Fruit fly (Drosophila melanogaster): ENCODE measurements around the gene ush.

Gene ush

dm6 chr2L:576559-577184 lies 100.7 kb downstream of the ush start, which contains the start of gene Ptth:
Gene Ptth, minus strand, starts transcription at chr2L:576896.
- TF ChIP-seq Rx (GFP tag; IDR thresholded peaks at IDR 0.05) (no peak), jumu (GFP tag; optimal IDR thresholded peaks at IDR 0.05) (no peak), MTF-1 (GFP tag; optimal IDR thresholded peaks at IDR 0.05; ENCODE audit: borderline replicate concordance) (no peak), CG32772 (GFP tag; IDR thresholded peaks at IDR 0.05) (no peak), Myb (GFP tag; optimal IDR thresholded peaks at IDR 0.05) (no peak), zen (tag; optimal IDR thresholded peaks at IDR 0.05) (no peak), CG1602 (GFP tag; optimal IDR thresholded peaks at IDR 0.05) (no peak), ash1 (GFP tag; optimal IDR thresholded peaks at IDR 0.05) (no peak), sens (GFP tag) (peak; percentile 33), E2f1 (GFP tag; IDR thresholded peaks at IDR 0.05) (no peak), Elba2 (GFP tag; optimal IDR thresholded peaks at IDR 0.05) (no peak), Max (GFP tag; optimal IDR thresholded peaks at IDR 0.05) (no peak), pros (GFP tag; optimal IDR thresholded peaks at IDR 0.05) (no peak), exex (tag; optimal IDR thresholded peaks at IDR 0.05) (no peak), bbx (GFP tag; IDR thresholded peaks at IDR 0.05; ENCODE audit: partially characterized antibody) (no peak), CG7987 (GFP tag; optimal IDR thresholded peaks at IDR 0.05) (no peak), ap (GFP tag; IDR thresholded peaks at IDR 0.05) (no peak), CG17328 (GFP tag; IDR thresholded peaks at IDR 0.05) (no peak), Side (GFP tag; optimal IDR thresholded peaks at IDR 0.05) (no peak), CG11695 (GFP tag; IDR thresholded peaks at IDR 0.05) (no peak), eyg (GFP tag; optimal IDR thresholded peaks at IDR 0.05) (no peak), dmrt99B (tag; optimal IDR thresholded peaks at IDR 0.05) (no peak), ci (GFP tag; IDR thresholded peaks at IDR 0.05) (0 out of 3 replicates have a peak, but pooled peaks have one; percentile 31), Ets65A (GFP tag) (peak; percentile 93), CG17612 (GFP tag; IDR thresholded peaks at IDR 0.05) (no peak), lbe (GFP tag; optimal IDR thresholded peaks at IDR 0.05) (no peak), CG3838 (GFP tag; optimal IDR thresholded peaks at IDR 0.05) (no peak), sim (GFP tag; IDR thresholded peaks at IDR 0.05) (no peak), CG31365 (tag; optimal IDR thresholded peaks at IDR 0.05) (no peak), Stat92E (GFP tag; optimal IDR thresholded peaks at IDR 0.05) (no peak), lov (optimal IDR thresholded peaks at IDR 0.05) (no peak), lov (GFP tag; IDR thresholded peaks at IDR 0.05) (no peak), CG13287 (GFP tag; IDR thresholded peaks at IDR 0.05; ENCODE audit: partially characterized antibody) (no peak), CTCF (GFP tag; optimal IDR thresholded peaks at IDR 0.05) (peak; percentile 70), Bgb (GFP tag; IDR thresholded peaks at IDR 0.05; ENCODE audit: partially characterized antibody) (no peak), pita (GFP tag; optimal IDR thresholded peaks at IDR 0.05) (peak; percentile 39), abd-A (tag; optimal IDR thresholded peaks at IDR 0.05) (no peak), gfzf (GFP tag; optimal IDR thresholded peaks at IDR 0.05) (no peak)

- TF ChIP-seq ranshi (GFP tag; IDR thresholded peaks at IDR 0.05) (no peak), CG9932 (GFP tag; IDR thresholded peaks at IDR 0.05) (no peak), lola (GFP tag; optimal IDR thresholded peaks at IDR 0.05) (no peak), Jarid2 (GFP tag; optimal IDR thresholded peaks at IDR 0.05) (no peak), Ets65A (GFP tag) (no peak), ci (GFP tag; IDR thresholded peaks at IDR 0.05) (no peak), CG30431 (GFP tag; optimal IDR thresholded peaks at IDR 0.05) (no peak), CG18764 (GFP tag; optimal IDR thresholded peaks at IDR 0.05) (no peak), Ada2b (GFP tag; IDR thresholded peaks at IDR 0.05) (no peak), Hr39 (optimal IDR thresholded peaks at IDR 0.05) (no peak), BEAF-32 (GFP tag; optimal IDR thresholded peaks at IDR 0.05) (no peak), CG6813 (GFP tag; optimal IDR thresholded peaks at IDR 0.05) (no peak), dati (GFP tag; IDR thresholded peaks at IDR 0.05) (no peak), CG13775 (GFP tag; optimal IDR thresholded peaks at IDR 0.05) (no peak), CG32767 (GFP tag; IDR thresholded peaks at IDR 0.05) (no peak), knrl (GFP tag; IDR thresholded peaks at IDR 0.05; ENCODE audit: partially characterized antibody) (no peak), CG1602 (GFP tag; optimal IDR thresholded peaks at IDR 0.05) (no peak)
Measured at dm6 chr2L:577186-577585, 101.2 kb downstream of the ush start, which contains the start of gene Pph13. Gene Pph13, plus strand, starts transcription at chr2L:577486.

Data from whole organism, embryonic.